Worm (Caenorhabditis elegans): ENCODE data around the gene lgc-54.
A peak's percentile ranks its signal among the peaks of the same experiment; 100 is the strongest.

The lgc-54 gene

DNA sequence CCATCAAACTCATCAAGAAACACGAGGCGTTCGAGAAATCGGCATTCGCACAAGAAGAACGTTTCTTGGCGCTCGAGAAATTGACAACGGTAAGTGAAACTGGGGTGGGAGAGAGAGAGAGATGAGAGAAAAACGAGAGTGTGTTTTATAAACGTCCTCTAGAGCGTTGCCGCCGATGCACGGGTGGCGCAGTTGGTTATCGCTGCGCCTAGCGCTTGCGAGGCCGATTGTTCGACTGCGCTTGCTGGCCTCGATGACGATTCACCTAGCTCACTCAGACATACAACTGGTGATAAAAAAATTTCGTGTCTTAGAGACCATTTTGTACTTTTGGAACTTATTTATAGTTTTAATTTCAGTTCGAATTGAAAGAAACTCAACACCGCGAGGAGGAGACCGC, 42.4 kb upstream of the lgc-54 start:
- TF ChIP-seq F13H6.1 (tag; optimal IDR thresholded peaks at IDR 0.05): peak; percentile 60
- TF ChIP-seq ztf-4 (tag; optimal IDR thresholded peaks at IDR 0.05): no peak
- peak; percentile 75 for TF ChIP-seq fos-1 (tag; optimal IDR thresholded peaks at IDR 0.05)
- TF ChIP-seq elt-1 (tag; optimal IDR thresholded peaks at IDR 0.05): no peak
- peak; percentile 72 for TF ChIP-seq sma-9 (GFP tag; optimal IDR thresholded peaks at IDR 0.05)
- no peak for TF ChIP-seq sma-9 (tag; optimal IDR thresholded peaks at IDR 0.05)
- peak; percentile 22 for TF ChIP-seq nhr-10 (tag; optimal IDR thresholded peaks at IDR 0.05)
- peak; percentile 64 for TF ChIP-seq sma-3 (GFP tag; optimal IDR thresholded peaks at IDR 0.05)
- TF ChIP-seq skn-1 (tag; optimal IDR thresholded peaks at IDR 0.05): no peak
- TF ChIP-seq unc-55 (GFP tag; optimal IDR thresholded peaks at IDR 0.05): peak; percentile 53
- TF ChIP-seq gmeb-1 (tag; optimal IDR thresholded peaks at IDR 0.05): peak; percentile 27
- TF ChIP-seq C34F6.9 (tag; optimal IDR thresholded peaks at IDR 0.05): peak; percentile 11
- no peak for TF ChIP-seq nhr-12 (tag; optimal IDR thresholded peaks at IDR 0.05)
- TF ChIP-seq nhr-23 (tag; optimal IDR thresholded peaks at IDR 0.05): no peak
- TF ChIP-seq crh-2 (tag; optimal IDR thresholded peaks at IDR 0.05): peak; percentile 53
- TF ChIP-seq nhr-237 (tag; optimal IDR thresholded peaks at IDR 0.05): no peak
- no peak for TF ChIP-seq lin-13 (GFP tag; optimal IDR thresholded peaks at IDR 0.05)
- peak; percentile 2 to 36 for TF ChIP-seq lsy-2 (tag; optimal IDR thresholded peaks at IDR 0.05)
- TF ChIP-seq nhr-129 (tag; optimal IDR thresholded peaks at IDR 0.05): peak; percentile 53
- peak; percentile 79 for TF ChIP-seq nhr-21 (tag; optimal IDR thresholded peaks at IDR 0.05)

DNA sequence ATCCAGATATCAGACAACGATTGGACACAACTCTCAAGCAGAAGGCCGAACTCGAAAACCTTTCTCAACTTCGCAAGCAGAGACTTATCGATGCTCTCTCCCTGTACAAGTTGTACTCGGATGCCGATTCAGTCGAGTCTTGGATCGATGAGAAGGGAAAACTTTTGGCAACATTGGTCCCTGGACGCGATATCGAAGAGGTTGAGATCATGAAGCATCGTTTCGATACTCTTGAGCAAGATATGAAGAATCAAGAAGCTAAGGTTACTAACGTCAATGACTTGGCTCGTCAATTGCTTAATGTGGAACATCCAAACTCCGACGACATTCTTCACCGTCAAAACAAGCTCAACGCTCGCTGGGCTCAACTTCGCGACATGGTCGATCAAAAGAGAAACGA, 38.7 kb upstream of the lgc-54 start:
- no peak for TF ChIP-seq mdl-1 (tag; optimal IDR thresholded peaks at IDR 0.05)
- TF ChIP-seq lin-11 (tag; optimal IDR thresholded peaks at IDR 0.05): no peak
- TF ChIP-seq dmd-4 (tag; optimal IDR thresholded peaks at IDR 0.05): no peak
- no peak for TF ChIP-seq nhr-25 (tag; optimal IDR thresholded peaks at IDR 0.05)
- TF ChIP-seq ztf-11 (tag; optimal IDR thresholded peaks at IDR 0.05): no peak
- no peak for TF ChIP-seq ztf-4 (tag; optimal IDR thresholded peaks at IDR 0.05)
- no peak for TF ChIP-seq egl-27 (tag; optimal IDR thresholded peaks at IDR 0.05)
- no peak for TF ChIP-seq lin-39 (tag; optimal IDR thresholded peaks at IDR 0.05)
- TF ChIP-seq nhr-23 (tag; optimal IDR thresholded peaks at IDR 0.05): no peak
- no peak for TF ChIP-seq nhr-10 (tag; optimal IDR thresholded peaks at IDR 0.05)
- no peak for TF ChIP-seq nhr-6 (tag; optimal IDR thresholded peaks at IDR 0.05)
- no peak for TF ChIP-seq nhr-11 (tag; optimal IDR thresholded peaks at IDR 0.05)
- no peak for TF ChIP-seq R02D3.7 (tag; optimal IDR thresholded peaks at IDR 0.05)
- TF ChIP-seq elt-1 (tag; optimal IDR thresholded peaks at IDR 0.05): no peak
- no peak for TF ChIP-seq ama-1 (optimal IDR thresholded peaks at IDR 0.05)
- TF ChIP-seq skn-1 (tag; optimal IDR thresholded peaks at IDR 0.05): no peak

DNA sequence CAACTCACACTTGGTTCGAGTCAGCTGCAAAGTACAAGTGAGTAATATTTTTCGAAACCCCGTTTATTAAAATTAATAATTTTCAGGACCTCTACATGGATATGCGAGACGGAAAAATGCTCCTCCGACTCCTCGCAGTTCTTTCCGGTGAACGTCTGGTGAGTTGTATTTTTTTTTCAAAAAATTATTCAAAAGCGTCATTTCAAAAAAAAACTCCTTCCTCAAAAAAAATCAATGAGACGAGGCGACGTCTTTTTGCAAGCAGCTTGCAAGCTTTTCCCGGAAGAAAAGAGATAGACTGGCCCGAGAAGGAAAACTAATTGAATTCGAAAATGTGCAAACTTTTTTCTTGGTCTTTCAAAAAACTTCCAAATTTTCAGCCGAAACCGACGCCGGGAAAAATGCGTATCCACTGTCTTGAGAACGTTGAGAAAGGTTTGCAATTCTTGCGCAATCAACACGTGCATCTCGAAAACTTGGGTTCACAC, 36.1 kb upstream of the lgc-54 start:
- no peak for TF ChIP-seq nhr-237 (tag; optimal IDR thresholded peaks at IDR 0.05)

DNA sequence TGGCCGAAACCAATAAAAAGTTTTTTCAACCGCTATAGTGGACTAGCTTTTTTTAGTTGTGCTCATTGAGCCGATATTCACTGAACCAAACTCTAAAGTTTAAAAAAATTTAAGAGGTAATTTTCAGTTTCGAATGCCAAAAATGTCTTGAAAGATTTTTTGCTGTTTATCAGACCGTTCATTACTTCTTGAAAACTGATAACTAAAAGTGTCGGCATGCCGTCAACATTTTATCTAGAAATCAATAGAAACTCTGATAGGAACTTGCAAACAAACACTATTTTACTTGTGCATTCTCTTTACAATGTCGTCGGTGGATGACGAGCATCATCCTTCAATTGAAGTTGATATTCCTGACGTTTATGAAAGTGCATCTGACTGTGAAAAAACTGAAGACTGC, 35.3 kb upstream of the lgc-54 start:
- TF ChIP-seq mbf-1 (tag; optimal IDR thresholded peaks at IDR 0.05) (no peak), dmd-4 (tag; optimal IDR thresholded peaks at IDR 0.05) (no peak), sma-3 (GFP tag; optimal IDR thresholded peaks at IDR 0.05) (no peak), fos-1 (tag; optimal IDR thresholded peaks at IDR 0.05) (peak; percentile 59), ztf-1 (GFP tag; conservative IDR thresholded peaks at IDR 0.05) (no peak), F13H6.1 (tag; optimal IDR thresholded peaks at IDR 0.05) (no peak), nhr-23 (tag; optimal IDR thresholded peaks at IDR 0.05) (no peak)

DNA sequence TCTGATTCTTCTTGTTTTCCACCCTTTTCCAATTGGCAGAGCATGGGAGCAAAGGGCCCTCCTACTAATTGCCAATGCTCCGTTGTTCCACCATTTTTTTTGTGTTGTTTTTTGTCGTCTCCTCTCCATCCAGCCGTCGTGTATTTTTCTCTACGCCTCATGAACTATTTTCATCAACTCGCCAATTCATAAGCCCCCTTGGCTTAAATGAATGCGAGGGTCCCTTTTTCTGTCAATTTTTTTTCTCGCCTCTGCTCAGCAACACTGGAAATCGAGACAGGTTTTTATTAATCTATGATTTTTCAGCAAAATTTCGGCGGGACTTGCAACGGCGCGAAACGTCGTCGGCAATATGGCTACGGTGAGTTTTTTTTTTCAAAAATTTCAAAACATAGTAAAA, 34.6 kb upstream of the lgc-54 start, which contains the start of gene unc-70:
unc-70 (plus strand) TSS at position 301 of the 400 bp plus-strand sequence.
- TF ChIP-seq unc-55 (GFP tag; optimal IDR thresholded peaks at IDR 0.05) (peak; percentile 5), skn-1 (tag; optimal IDR thresholded peaks at IDR 0.05) (no peak)

DNA sequence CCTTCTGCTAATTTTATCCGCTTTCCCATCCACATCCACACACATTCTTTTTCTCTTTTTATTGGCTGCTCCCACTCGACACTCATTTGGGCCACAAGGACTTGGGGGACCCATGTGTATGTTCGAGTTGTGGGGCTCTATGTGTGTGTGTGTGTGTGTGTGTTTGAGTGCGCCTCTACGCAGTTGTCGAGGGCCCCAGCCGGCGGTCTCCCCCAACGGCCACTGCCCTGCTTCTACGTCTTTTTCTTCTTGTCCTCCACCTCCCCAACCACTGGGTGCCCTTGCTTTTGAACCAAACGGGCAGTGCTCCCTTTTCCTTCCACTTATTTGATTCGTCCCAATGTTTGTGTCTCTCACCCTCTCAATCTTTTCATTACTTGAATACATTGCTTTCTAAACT, 34.2 kb upstream of the lgc-54 start:
- TF ChIP-seq C34F6.9 (tag; optimal IDR thresholded peaks at IDR 0.05): peak; percentile 29
- peak in 1 of 2 experiments; percentile 12 for TF ChIP-seq lsy-2 (tag; optimal IDR thresholded peaks at IDR 0.05)
- peak; percentile 88 for TF ChIP-seq snpc-4 (tag; optimal IDR thresholded peaks at IDR 0.05)
- TF ChIP-seq skn-1 (tag; optimal IDR thresholded peaks at IDR 0.05): no peak
- peak; percentile 4 for TF ChIP-seq lin-11 (tag; optimal IDR thresholded peaks at IDR 0.05)
- peak; percentile 24 for TF ChIP-seq sma-9 (GFP tag; optimal IDR thresholded peaks at IDR 0.05)
- no peak for TF ChIP-seq sma-9 (tag; optimal IDR thresholded peaks at IDR 0.05)
- no peak for TF ChIP-seq dmd-4 (tag; optimal IDR thresholded peaks at IDR 0.05)
- peak; percentile 16 for TF ChIP-seq zag-1 (tag; optimal IDR thresholded peaks at IDR 0.05)
- no peak for TF ChIP-seq aly-2 (tag; optimal IDR thresholded peaks at IDR 0.05)
- TF ChIP-seq F13H6.1 (tag; optimal IDR thresholded peaks at IDR 0.05): peak; percentile 37
- TF ChIP-seq sem-4 (tag; optimal IDR thresholded peaks at IDR 0.05): peak; percentile 32
- no peak for TF ChIP-seq mbf-1 (tag; optimal IDR thresholded peaks at IDR 0.05)
